Worm (Caenorhabditis elegans): ENCODE data around the gene C13B4.1.

C13B4.1 gene

DNA sequence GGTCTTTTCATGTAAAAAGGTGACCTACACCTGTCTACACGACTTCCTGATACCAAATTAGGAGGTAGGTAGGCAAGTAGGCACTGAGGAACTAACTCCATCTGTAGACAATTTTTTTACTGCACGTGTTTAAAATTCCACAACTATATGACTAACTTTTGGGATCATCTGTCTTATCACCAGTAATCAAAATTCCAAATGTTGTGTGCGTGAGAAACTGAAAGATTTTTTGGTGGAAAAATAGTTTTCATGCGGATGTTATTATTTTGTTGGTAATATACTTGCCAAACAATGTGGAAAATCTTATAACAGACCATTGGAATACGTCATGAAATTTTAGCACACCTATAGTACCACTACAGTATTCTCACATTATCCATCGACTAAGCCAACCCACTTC lies 31.8 kb upstream of the C13B4.1 start, which contains the start of gene K10H10.13:
TSS of gene K10H10.13 (minus strand) at position 101 of the 400 bp plus-strand sequence.
- no peak for TF ChIP-seq unc-120 (tag; optimal IDR thresholded peaks at IDR 0.05; ENCODE audit: poor library complexity, severe bottlenecking)
- no peak for TF ChIP-seq ceh-39 (tag; optimal IDR thresholded peaks at IDR 0.05)
- TF ChIP-seq elt-1 (tag; optimal IDR thresholded peaks at IDR 0.05; ENCODE audit: borderline replicate concordance, insufficient read depth) = no peak
- no peak for TF ChIP-seq mep-1 (tag; optimal IDR thresholded peaks at IDR 0.05)
- no peak for TF ChIP-seq ces-1 (GFP tag; optimal IDR thresholded peaks at IDR 0.05)
- no peak for TF ChIP-seq drap-1 (GFP tag; optimal IDR thresholded peaks at IDR 0.05)
- TF ChIP-seq lsy-2 (tag; optimal IDR thresholded peaks at IDR 0.05) = no peak
- no peak for TF ChIP-seq nhr-28 (tag; optimal IDR thresholded peaks at IDR 0.05)
- TF ChIP-seq unc-62 (GFP tag; optimal IDR thresholded peaks at IDR 0.05) = no peak
- no peak for TF ChIP-seq nhr-76 (tag; optimal IDR thresholded peaks at IDR 0.05)
- TF ChIP-seq tbx-8 (GFP tag; optimal IDR thresholded peaks at IDR 0.05) = no peak
- no peak for TF ChIP-seq snpc-4 (tag; optimal IDR thresholded peaks at IDR 0.05)
- TF ChIP-seq blmp-1 (tag; optimal IDR thresholded peaks at IDR 0.05) = no peak
- TF ChIP-seq M03D4.4 (tag; optimal IDR thresholded peaks at IDR 0.05) = no peak
- no peak for TF ChIP-seq ceh-43 (GFP tag; optimal IDR thresholded peaks at IDR 0.05)

DNA sequence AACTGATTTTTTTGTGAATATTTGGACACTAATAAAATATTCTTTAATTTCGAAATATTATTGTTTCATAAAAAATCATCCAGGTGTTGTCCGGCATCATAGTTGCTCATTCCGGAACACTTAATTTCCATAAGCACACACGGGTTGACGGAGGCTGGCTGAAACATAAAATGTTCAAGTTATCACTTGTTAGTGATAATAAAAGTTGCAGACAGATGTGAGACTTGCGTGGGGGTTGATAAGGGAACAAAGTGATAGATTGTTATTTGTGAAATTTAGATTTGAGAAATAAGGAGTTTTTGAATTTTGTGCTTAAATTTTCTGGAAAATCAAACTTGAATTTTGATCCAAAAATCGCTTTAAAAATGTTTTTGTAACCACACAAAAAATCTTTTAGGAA lies 30.7 kb upstream of the C13B4.1 start:
- TF ChIP-seq M03D4.4 (tag; optimal IDR thresholded peaks at IDR 0.05) = no peak
- TF ChIP-seq ztf-11 (tag; optimal IDR thresholded peaks at IDR 0.05) = no peak
- no peak for TF ChIP-seq ceh-39 (tag; optimal IDR thresholded peaks at IDR 0.05)
- no peak for TF ChIP-seq sem-2 (GFP tag; optimal IDR thresholded peaks at IDR 0.05)
- no peak for TF ChIP-seq sptf-1 (tag; optimal IDR thresholded peaks at IDR 0.05)
- TF ChIP-seq nhr-2 (tag; optimal IDR thresholded peaks at IDR 0.05) = no peak
- TF ChIP-seq ham-2 (GFP tag; optimal IDR thresholded peaks at IDR 0.05) = no peak
- no peak for TF ChIP-seq lin-32 (GFP tag; optimal IDR thresholded peaks at IDR 0.05)
- TF ChIP-seq unc-62 (GFP tag; optimal IDR thresholded peaks at IDR 0.05) = no peak
- no peak for TF ChIP-seq ces-1 (GFP tag; optimal IDR thresholded peaks at IDR 0.05)
- no peak for TF ChIP-seq lin-13 (tag; optimal IDR thresholded peaks at IDR 0.05)
- TF ChIP-seq nhr-237 (tag; optimal IDR thresholded peaks at IDR 0.05) = no peak
- no peak for TF ChIP-seq bed-3 (GFP tag; optimal IDR thresholded peaks at IDR 0.05)
- TF ChIP-seq nhr-12 (tag; optimal IDR thresholded peaks at IDR 0.05) = no peak
- TF ChIP-seq elt-3 (tag; optimal IDR thresholded peaks at IDR 0.05) = no peak
- no peak for TF ChIP-seq ceh-43 (GFP tag; optimal IDR thresholded peaks at IDR 0.05)
- TF ChIP-seq hlh-1 (tag; optimal IDR thresholded peaks at IDR 0.05) = no peak
- no peak for TF ChIP-seq zip-8 (tag; optimal IDR thresholded peaks at IDR 0.05)
- TF ChIP-seq mab-5 (tag; optimal IDR thresholded peaks at IDR 0.05) = no peak

DNA sequence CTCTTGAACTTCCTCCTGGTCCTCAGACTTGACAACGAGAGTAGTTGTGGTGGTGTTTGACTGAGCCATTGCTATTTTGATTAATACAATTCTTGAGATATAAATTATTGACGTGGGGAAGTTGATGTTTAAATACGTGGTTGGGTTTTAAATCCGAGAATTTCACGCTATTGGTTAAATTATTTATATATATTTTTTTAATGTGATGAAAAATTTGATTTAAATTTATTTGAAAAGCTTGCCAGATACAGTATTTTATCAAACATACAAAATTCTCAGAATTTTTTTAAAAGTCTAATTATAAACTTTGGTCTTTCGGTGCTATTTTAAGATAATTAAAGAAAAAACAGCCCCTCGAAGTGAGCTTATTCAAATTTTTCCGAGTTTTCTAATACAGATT lies 28.1 kb upstream of the C13B4.1 start, which contains the start of the genes K10H10.7 and K10H10.10:
TSS of gene K10H10.7 (minus strand) at position 101 of the 400 bp plus-strand sequence.
TSS of gene K10H10.10 (plus strand) at position 204 of the 400 bp plus-strand sequence.
- TF ChIP-seq ztf-11 (tag; optimal IDR thresholded peaks at IDR 0.05) = no peak
- TF ChIP-seq elt-1 (tag; optimal IDR thresholded peaks at IDR 0.05; ENCODE audit: borderline replicate concordance, insufficient read depth) = no peak
- no peak for TF ChIP-seq nhr-237 (tag; optimal IDR thresholded peaks at IDR 0.05)
- no peak for TF ChIP-seq zip-8 (tag; optimal IDR thresholded peaks at IDR 0.05)
- TF ChIP-seq nhr-12 (tag; optimal IDR thresholded peaks at IDR 0.05) = no peak
- TF ChIP-seq mls-2 (tag; optimal IDR thresholded peaks at IDR 0.05) = no peak
- no peak for TF ChIP-seq pha-4 (tag; optimal IDR thresholded peaks at IDR 0.05)
- no peak for TF ChIP-seq ces-1 (GFP tag; optimal IDR thresholded peaks at IDR 0.05)
- TF ChIP-seq ceh-43 (GFP tag; optimal IDR thresholded peaks at IDR 0.05) = no peak
- no peak for TF ChIP-seq cnd-1 (tag; optimal IDR thresholded peaks at IDR 0.05)
- no peak for TF ChIP-seq sptf-1 (tag; optimal IDR thresholded peaks at IDR 0.05)
- TF ChIP-seq lin-13 (tag; optimal IDR thresholded peaks at IDR 0.05) = no peak
- no peak for TF ChIP-seq nhr-76 (tag; optimal IDR thresholded peaks at IDR 0.05)
- TF ChIP-seq lin-32 (GFP tag; optimal IDR thresholded peaks at IDR 0.05) = no peak

DNA sequence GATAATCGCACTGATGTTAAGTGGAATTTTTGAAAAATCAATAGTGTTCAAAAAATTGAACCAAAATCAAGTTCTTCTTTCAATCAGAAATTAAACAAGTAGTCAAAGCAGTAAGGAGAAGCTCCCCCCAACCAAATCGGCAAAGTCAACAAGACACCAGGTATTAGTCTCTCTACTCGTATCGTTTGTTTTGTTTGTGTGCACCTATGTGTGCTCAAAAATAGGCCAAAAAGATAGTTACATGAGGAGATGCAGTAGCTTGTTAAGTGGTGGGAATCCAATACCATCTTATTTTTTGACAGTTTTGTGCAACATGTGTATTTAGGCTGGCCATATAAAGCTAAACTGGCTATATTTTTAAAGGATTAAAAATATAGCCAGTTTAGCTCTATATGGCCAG lies 26.8 kb upstream of the C13B4.1 start, which contains the start of gene K10H10.12:
TSS of gene K10H10.12 (minus strand) at position 101 of the 400 bp plus-strand sequence.
- TF ChIP-seq ceh-83 (GFP tag; optimal IDR thresholded peaks at IDR 0.05) (no peak), nhr-28 (tag; optimal IDR thresholded peaks at IDR 0.05) (no peak), unc-39 (tag; optimal IDR thresholded peaks at IDR 0.05) (no peak), nhr-76 (tag; optimal IDR thresholded peaks at IDR 0.05) (no peak), nhr-237 (tag; optimal IDR thresholded peaks at IDR 0.05) (no peak), sptf-1 (tag; optimal IDR thresholded peaks at IDR 0.05) (no peak), lsy-2 (tag; optimal IDR thresholded peaks at IDR 0.05) (no peak)

All from whole organism, mixed stage, embryonic.